Worm (Caenorhabditis elegans) whole organism, midembryonic: ENCODE measurements around the gene col-36.

Source experiments
- cog-1 ChIP-seq: sonication (generic microtip); optimal IDR thresholded peaks from 2 replicates; lab custom pipeline; 2016; ENCODE audit warnings: missing genetic modification characterization, missing compliant biosample characterization
- flt-1 ChIP-seq: fragments of 200-800 bp; sonication (Bioruptor generic); IDR thresholded peaks from 2 replicates; pipeline ENCODE4 v1.3.6; 2022; ENCODE audit warnings: missing genetic modification characterization, missing compliant biosample characterization
- tab-1 ChIP-seq: fragments of 200-800 bp; sonication (Bioruptor generic); IDR thresholded peaks from 2 replicates; pipeline ENCODE4 v1.3.6; 2022; ENCODE audit warnings: missing genetic modification characterization, missing compliant biosample characterization

- TF ChIP-seq flt-1 (GFP tag; lab: Robert Waterston, UW): no peak
- no peak for TF ChIP-seq tab-1
- TF ChIP-seq cog-1 (tag; lab: Kevin White, UChicago): no peak
Measured at ce11 chrII:7187110-7187509, 18.5 kb upstream of the col-36 start, which contains the start of gene C27H5.6.
